Fruit fly (Drosophila melanogaster) whole organism, wandering third instar larva: ENCODE measurements around the gene meigo.

Experiments
- CG9705 ChIP-seq: fragments of 200-800 bp; sonication (Bioruptor generic); optimal IDR thresholded peaks from 2 replicates; lab custom pipeline; 2018; ENCODE audit warnings: missing biosample characterization, mild to moderate bottlenecking, missing genetic modification characterization
- Dif ChIP-seq: fragments of 200-275, 200-300 bp; sonication (Bioruptor generic); optimal IDR thresholded peaks from 2 replicates; lab custom pipeline; 2018; ENCODE audit warnings: missing biosample characterization, missing genetic modification characterization; ENCODE audit not compliant: partially characterized antibody
- GATAd ChIP-seq: sonication (Bioruptor generic); optimal IDR thresholded peaks from 2 replicates; lab custom pipeline; 2016; ENCODE audit warnings: missing biosample characterization, missing genetic modification characterization
- dsf ChIP-seq: sonication (Bioruptor generic); optimal IDR thresholded peaks from 2 replicates; lab custom pipeline; 2016; ENCODE audit warnings: missing biosample characterization, missing genetic modification characterization, borderline replicate concordance
- ey ChIP-seq: fragments of 200-800 bp; sonication (Bioruptor generic); optimal IDR thresholded peaks from 2 replicates; lab custom pipeline; 2016; ENCODE audit warnings: missing biosample characterization, missing genetic modification characterization
- h ChIP-seq: fragments of 200-800 bp; sonication (Bioruptor generic); optimal IDR thresholded peaks from 3 replicates; lab custom pipeline; 2016; ENCODE audit warnings: missing biosample characterization, mild to moderate bottlenecking, missing genetic modification characterization
- lola ChIP-seq: fragments of >200 bp; optimal IDR thresholded peaks from 2 replicates; lab custom pipeline; 2017; ENCODE audit warnings: missing biosample characterization, missing genetic modification characterization

DNA sequence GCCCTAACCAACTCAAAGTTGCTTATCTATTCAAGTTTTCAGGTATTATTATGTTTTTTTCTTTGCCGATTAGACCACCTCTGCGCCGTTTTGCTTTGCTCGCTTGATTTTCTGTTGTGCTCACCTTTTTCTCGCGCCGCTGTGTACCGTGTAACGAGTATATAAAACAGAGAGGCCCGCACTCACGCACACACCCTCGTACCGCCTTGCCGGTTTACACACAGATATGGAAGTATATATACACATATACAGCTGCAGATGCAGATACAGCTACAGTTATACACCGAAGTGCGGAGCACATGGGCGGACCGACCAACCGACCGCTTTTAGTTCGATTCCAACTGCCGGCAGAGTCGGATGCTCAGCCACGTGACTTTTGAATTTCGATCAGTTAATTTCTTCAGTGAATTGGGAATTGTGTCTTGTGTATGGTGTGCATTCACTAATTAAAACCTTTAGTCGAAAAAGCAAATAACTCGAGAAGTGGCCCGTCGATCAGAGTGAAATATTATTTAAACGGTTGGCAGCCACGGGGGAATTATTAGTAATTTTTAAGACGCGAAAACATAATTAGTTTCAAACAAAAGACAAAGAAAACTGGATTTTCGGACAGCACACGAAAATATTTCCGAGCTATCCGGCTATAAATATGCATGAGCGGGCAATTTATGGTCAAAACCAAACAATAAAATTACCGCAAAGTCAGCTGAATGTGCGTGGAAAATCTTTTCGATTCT, 50.6 kb downstream of the meigo start:
- TF ChIP-seq Dif (GFP tag; lab: Kevin White, UChicago) (peak; percentile 40), dsf (no peak), CG9705 (GFP tag; lab: Kevin White, UChicago) (no peak), GATAd (no peak), lola (GFP tag; lab: Kevin White, UChicago) (no peak), ey (GFP tag; lab: Kevin White, UChicago) (no peak), h (GFP tag; lab: Kevin White, UChicago) (peak; percentile 55)
